Fruit fly (Drosophila melanogaster): Measurements from ENCODE around the gene emb.

Gene emb

DNA sequence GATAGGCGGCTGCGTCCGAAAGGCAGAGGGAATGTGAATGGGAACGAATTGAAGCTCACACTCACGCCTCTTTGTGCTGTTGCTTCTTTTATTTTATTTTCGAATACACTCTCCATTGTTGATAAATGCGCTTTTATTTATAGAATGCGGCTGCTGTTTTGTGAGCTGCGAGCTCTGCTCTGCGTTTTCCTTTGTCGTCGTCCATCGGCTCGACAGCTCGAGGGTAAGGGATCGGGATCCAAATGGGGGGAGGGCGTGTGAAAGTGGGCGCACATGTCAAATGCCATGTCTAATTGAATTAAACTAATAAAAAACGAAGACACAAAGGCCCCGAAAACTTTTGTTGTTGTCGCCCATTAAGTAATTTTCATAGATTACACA, 20.7 kb downstream of the emb start:
- TF ChIP-seq CG9705 (GFP tag; optimal IDR thresholded peaks at IDR 0.05) (no peak), Abd-B (GFP tag; optimal IDR thresholded peaks at IDR 0.05) (no peak), Jra (GFP tag; optimal IDR thresholded peaks at IDR 0.05) (no peak), Dif (GFP tag; optimal IDR thresholded peaks at IDR 0.05; ENCODE audit: partially characterized antibody) (no peak), usp (GFP tag; optimal IDR thresholded peaks at IDR 0.05) (no peak), brk (GFP tag; optimal IDR thresholded peaks at IDR 0.05) (peak; percentile 38), dsf (GFP tag; optimal IDR thresholded peaks at IDR 0.05; ENCODE audit: borderline replicate concordance) (no peak), woc (GFP tag; optimal IDR thresholded peaks at IDR 0.05) (no peak), h (GFP tag; optimal IDR thresholded peaks at IDR 0.05) (peak; percentile 6), fru (GFP tag; optimal IDR thresholded peaks at IDR 0.05) (no peak), dmrt93B (GFP tag; optimal IDR thresholded peaks at IDR 0.05) (no peak), tai (GFP tag; optimal IDR thresholded peaks at IDR 0.05) (no peak), pan (optimal IDR thresholded peaks at IDR 0.05) (no peak), Rel (GFP tag; optimal IDR thresholded peaks at IDR 0.05) (no peak), Rel (tag; optimal IDR thresholded peaks at IDR 0.05) (peak; percentile 8), Hr83 (GFP tag; optimal IDR thresholded peaks at IDR 0.05; ENCODE audit: poor library complexity, severe bottlenecking) (no peak)

DNA sequence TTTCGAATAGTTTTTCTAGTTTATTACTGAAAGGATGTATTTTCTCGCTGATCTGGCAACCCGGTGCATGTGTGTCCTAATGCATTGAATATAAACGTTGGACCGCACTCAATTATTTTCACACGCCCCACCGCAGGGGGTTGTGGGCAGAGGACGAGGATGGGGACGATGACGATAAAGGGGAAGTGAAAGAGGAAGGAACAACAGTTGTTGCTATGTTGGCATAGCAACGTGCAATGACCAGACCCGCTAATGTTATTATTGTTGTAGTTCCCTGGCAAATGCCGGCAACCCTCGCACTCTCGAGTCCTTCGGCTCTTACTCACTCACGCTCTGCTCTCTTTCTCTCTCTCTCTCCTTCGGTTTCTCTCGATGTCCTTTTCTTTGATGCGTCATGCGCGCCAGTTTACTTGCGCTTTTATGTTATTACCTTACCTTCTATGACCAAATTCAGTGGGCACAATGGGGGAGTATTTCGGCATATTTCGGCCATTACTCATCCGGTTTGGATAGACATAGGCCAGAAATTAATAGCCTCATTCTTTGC, 21.4 kb downstream of the emb start:
- peak; percentile 22 for TF ChIP-seq Dif (GFP tag; optimal IDR thresholded peaks at IDR 0.05; ENCODE audit: partially characterized antibody)
- TF ChIP-seq lola (GFP tag; optimal IDR thresholded peaks at IDR 0.05), result no peak
- TF ChIP-seq Hr83 (GFP tag; optimal IDR thresholded peaks at IDR 0.05; ENCODE audit: poor library complexity, severe bottlenecking), result no peak
- peak in 1 of 2 experiments; percentile 13 for TF ChIP-seq dl (GFP tag; optimal IDR thresholded peaks at IDR 0.05; ENCODE audit: insufficient read depth in 1 of 2, partially characterized antibody in 2 of 2)
- no peak for TF ChIP-seq fru (GFP tag; optimal IDR thresholded peaks at IDR 0.05)
- no peak for TF ChIP-seq Sp1 (GFP tag; optimal IDR thresholded peaks at IDR 0.05)
- TF ChIP-seq rgr (GFP tag; optimal IDR thresholded peaks at IDR 0.05), result no peak
- no peak for TF ChIP-seq CG9705 (GFP tag; optimal IDR thresholded peaks at IDR 0.05)

- TF ChIP-seq tai (GFP tag; optimal IDR thresholded peaks at IDR 0.05) (peak; percentile 36), h (GFP tag; optimal IDR thresholded peaks at IDR 0.05) (no peak)
Observed at dm6 chr2L:8425212-8425611, 21.8 kb downstream of the emb start.

DNA sequence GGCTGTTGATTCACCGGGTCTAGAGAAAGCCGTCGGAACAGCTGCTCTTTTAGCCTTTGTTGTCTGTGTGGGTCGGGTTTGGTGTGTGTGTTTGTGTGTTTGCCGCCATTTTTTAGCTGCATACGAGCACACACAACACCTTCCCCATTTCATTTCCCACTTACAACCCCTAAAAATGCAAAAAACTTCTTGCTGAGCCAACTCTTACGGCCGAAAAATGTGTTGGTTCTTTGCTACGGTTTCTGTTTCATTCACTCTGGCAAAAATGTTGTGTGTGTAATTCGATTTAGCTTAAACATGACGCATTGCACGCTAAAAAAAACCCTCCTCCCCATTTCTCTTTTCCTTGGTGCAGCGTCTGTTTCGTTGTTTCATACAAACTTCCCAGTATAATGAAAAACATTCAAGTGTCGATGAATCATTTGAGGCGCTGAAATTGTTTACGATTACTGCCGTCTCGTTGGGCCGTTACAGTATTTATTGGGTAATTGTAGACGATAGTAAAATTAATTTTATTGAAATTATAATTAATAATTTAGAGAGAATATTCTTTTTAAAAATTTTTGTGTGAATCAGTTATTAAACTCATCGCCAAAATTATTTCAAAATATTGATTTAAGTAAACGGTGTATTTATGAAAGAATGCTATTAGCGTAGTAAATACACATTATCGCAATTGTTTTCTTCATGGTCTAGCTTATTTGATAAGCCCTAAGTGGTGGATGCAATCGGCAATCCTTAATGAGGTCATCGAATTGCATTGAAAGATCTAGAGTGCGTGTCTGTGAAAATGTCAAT, 22.8 kb downstream of the emb start:
- TF ChIP-seq Hnf4 (GFP tag; optimal IDR thresholded peaks at IDR 0.05) (peak; percentile 10), Jra (GFP tag; optimal IDR thresholded peaks at IDR 0.05) (peak; percentile 45), psq (GFP tag; optimal IDR thresholded peaks at IDR 0.05) (no peak), Hr78 (GFP tag; optimal IDR thresholded peaks at IDR 0.05) (no peak), sage (GFP tag; optimal IDR thresholded peaks at IDR 0.05) (peak; percentile 17), foxo (GFP tag; optimal IDR thresholded peaks at IDR 0.05) (no peak), CG32264 (GFP tag; optimal IDR thresholded peaks at IDR 0.05) (no peak)

DNA sequence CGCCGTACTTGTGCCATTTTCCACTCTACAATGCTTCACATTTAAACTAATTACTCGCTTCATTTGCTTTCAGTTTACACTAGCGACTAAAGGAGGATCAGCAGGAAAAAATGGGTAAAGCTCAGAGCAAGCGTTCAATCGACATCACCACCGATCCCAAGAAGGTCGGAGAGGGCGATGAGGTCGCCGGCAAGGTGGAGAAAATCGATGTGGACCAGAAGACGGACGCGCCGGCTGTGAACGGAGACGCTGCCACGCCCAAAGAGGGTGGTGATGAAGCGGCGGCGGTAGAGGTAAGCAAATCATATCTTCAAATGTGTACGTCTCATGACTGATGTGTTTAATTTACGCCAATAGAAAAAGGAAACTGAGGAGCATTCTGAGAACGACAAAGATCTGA, 23.4 kb downstream of the emb start:
- no peak for TF ChIP-seq ey (GFP tag; optimal IDR thresholded peaks at IDR 0.05)
- TF ChIP-seq rgr (GFP tag; optimal IDR thresholded peaks at IDR 0.05), result no peak
- no peak for TF ChIP-seq GATAd (GFP tag; optimal IDR thresholded peaks at IDR 0.05)
- no peak for TF ChIP-seq Myc (optimal IDR thresholded peaks at IDR 0.05)
- no peak for TF ChIP-seq Jra (GFP tag; optimal IDR thresholded peaks at IDR 0.05)
- TF ChIP-seq Hnf4 (GFP tag; optimal IDR thresholded peaks at IDR 0.05), result no peak
- no peak for TF ChIP-seq CrebA (GFP tag; optimal IDR thresholded peaks at IDR 0.05; ENCODE audit: borderline replicate concordance)

DNA sequence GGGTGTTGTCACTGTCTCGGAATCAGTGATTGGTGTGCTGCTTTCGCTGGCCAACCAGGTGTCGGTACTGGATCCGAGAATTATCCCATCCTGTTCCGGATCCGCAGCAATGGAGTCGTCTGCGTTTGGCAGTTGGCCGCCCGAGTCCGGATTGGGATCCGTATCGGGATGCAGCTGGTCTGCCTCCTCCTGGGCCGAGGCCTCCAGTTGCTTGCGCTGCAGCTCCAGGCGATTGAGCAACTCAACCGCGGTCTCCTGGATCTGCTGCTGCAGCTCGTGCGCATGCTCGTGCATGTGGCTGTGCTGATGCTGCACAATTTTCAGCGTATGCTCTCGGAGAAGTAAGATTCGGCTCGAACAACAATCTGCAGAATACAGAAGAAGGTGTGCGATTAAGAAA, 28.8 kb downstream of the emb start:
- TF ChIP-seq dl (GFP tag; optimal IDR thresholded peaks at IDR 0.05; ENCODE audit: insufficient read depth in 1 of 2, partially characterized antibody in 2 of 2) (no peak), Hr83 (GFP tag; optimal IDR thresholded peaks at IDR 0.05; ENCODE audit: poor library complexity, severe bottlenecking) (no peak), dmrt93B (GFP tag; optimal IDR thresholded peaks at IDR 0.05) (no peak), Abd-B (GFP tag; optimal IDR thresholded peaks at IDR 0.05) (no peak), pan (optimal IDR thresholded peaks at IDR 0.05) (no peak), brk (GFP tag; optimal IDR thresholded peaks at IDR 0.05) (no peak), Sp1 (GFP tag; optimal IDR thresholded peaks at IDR 0.05) (no peak), Rel (GFP tag; optimal IDR thresholded peaks at IDR 0.05) (no peak), Rel (tag; optimal IDR thresholded peaks at IDR 0.05) (no peak), usp (GFP tag; optimal IDR thresholded peaks at IDR 0.05) (no peak), Dif (GFP tag; optimal IDR thresholded peaks at IDR 0.05; ENCODE audit: partially characterized antibody) (no peak), CrebA (GFP tag; optimal IDR thresholded peaks at IDR 0.05; ENCODE audit: borderline replicate concordance) (no peak), ey (GFP tag; optimal IDR thresholded peaks at IDR 0.05) (no peak), Hr78 (GFP tag; optimal IDR thresholded peaks at IDR 0.05) (no peak), Mio (GFP tag; optimal IDR thresholded peaks at IDR 0.05) (no peak)
